Worm (Caenorhabditis elegans) whole organism, midembryonic: ENCODE results near the gene C35B1.5.

Experiments
- T22C8.4 ChIP-seq: fragments of 200-800 bp; sonication (Bioruptor generic); IDR thresholded peaks from 2 replicates; pipeline ENCODE4 v1.3.6; 2022; ENCODE audit warnings: missing genetic modification characterization, missing compliant biosample characterization
- cog-1 ChIP-seq: sonication (generic microtip); optimal IDR thresholded peaks from 2 replicates; lab custom pipeline; 2016; ENCODE audit warnings: missing genetic modification characterization, missing compliant biosample characterization
- flt-1 ChIP-seq: fragments of 200-800 bp; sonication (Bioruptor generic); IDR thresholded peaks from 2 replicates; pipeline ENCODE4 v1.3.6; 2022; ENCODE audit warnings: missing genetic modification characterization, missing compliant biosample characterization
- klf-2 ChIP-seq: fragments of 200-800 bp; sonication (Bioruptor generic); conservative IDR thresholded peaks from 2 replicates; pipeline ENCODE4 v1.3.6; 2022; ENCODE audit warnings: missing genetic modification reagents, missing genetic modification characterization, missing compliant biosample characterization
- med-1 ChIP-seq: sonication (generic microtip); optimal IDR thresholded peaks from 2 replicates; lab custom pipeline; 2017; ENCODE audit warnings: missing genetic modification characterization, mild to moderate bottlenecking, missing compliant biosample characterization, antibody characterized with exemption, missing genetic modification reagents; ENCODE audit not compliant: insufficient read depth
- ref-1 ChIP-seq: fragments of 200-800 bp; sonication (Bioruptor generic); conservative IDR thresholded peaks from 2 replicates; pipeline ENCODE4 v1.3.6; 2022; ENCODE audit warnings: missing genetic modification reagents, missing genetic modification characterization, missing compliant biosample characterization
- tab-1 ChIP-seq: fragments of 200-800 bp; sonication (Bioruptor generic); IDR thresholded peaks from 2 replicates; pipeline ENCODE4 v1.3.6; 2022; ENCODE audit warnings: missing genetic modification characterization, missing compliant biosample characterization
- ztf-23 ChIP-seq: fragments of 200-800 bp; sonication (Bioruptor generic); IDR thresholded peaks from 2 replicates; pipeline ENCODE4 v1.3.6; 2022; ENCODE audit warnings: missing genetic modification reagents, missing genetic modification characterization, missing compliant biosample characterization
- ztf-29 ChIP-seq: fragments of 200-800 bp; sonication (Bioruptor generic); IDR thresholded peaks from 2 replicates; pipeline ENCODE4 v1.3.6; 2022; ENCODE audit warnings: missing genetic modification reagents, missing genetic modification characterization, missing compliant biosample characterization

ce11 chrIV:4096940-4097339 is 12.9 kb upstream of the C35B1.5 start:
- TF ChIP-seq klf-2 (GFP tag; lab: Robert Waterston, UW) (no peak), med-1 (GFP tag; lab: Kevin White, UChicago) (no peak), T22C8.4 (GFP tag; lab: Robert Waterston, UW) (no peak), ztf-29 (GFP tag; lab: Robert Waterston, UW) (no peak), flt-1 (GFP tag; lab: Robert Waterston, UW) (no peak), tab-1 (no peak), ztf-23 (no peak), ref-1 (GFP tag; lab: Robert Waterston, UW) (no peak), cog-1 (tag; lab: Kevin White, UChicago) (no peak)
